Worm (Caenorhabditis elegans) whole organism, L3 larva: ENCODE data around the gene Y62H9A.12.

Experiments used
- R02D3.7 ChIP-seq: fragments of 150-350 bp; optimal IDR thresholded peaks from 2 replicates; lab custom pipeline; 2014; ENCODE audit warnings: missing biosample characterization, missing genetic modification characterization
- ZK546.5 ChIP-seq: sonication (generic microtip); optimal IDR thresholded peaks from 2 replicates; lab custom pipeline; 2017; ENCODE audit warnings: missing biosample characterization, missing genetic modification characterization
- aly-2 ChIP-seq: fragments of 150-350 bp; optimal IDR thresholded peaks from 2 replicates; lab custom pipeline; 2014; ENCODE audit warnings: missing biosample characterization, missing genetic modification characterization
- ama-1 ChIP-seq: fragments of 150-350 bp; optimal IDR thresholded peaks from 2 replicates; lab custom pipeline; 2018
- ceh-16 ChIP-seq: sonication (generic microtip); optimal IDR thresholded peaks from 2 replicates; lab custom pipeline; 2017; ENCODE audit warnings: missing biosample characterization, missing genetic modification characterization
- ceh-28 ChIP-seq: fragments of 150-350 bp; optimal IDR thresholded peaks from 2 replicates; lab custom pipeline; 2014; ENCODE audit warnings: missing biosample characterization, missing genetic modification reagents, missing genetic modification characterization
- ceh-82 ChIP-seq: fragments of 150-350 bp; optimal IDR thresholded peaks from 2 replicates; lab custom pipeline; 2014; ENCODE audit warnings: missing biosample characterization, missing genetic modification characterization
- ceh-9 ChIP-seq: sonication (generic microtip); optimal IDR thresholded peaks from 2 replicates; lab custom pipeline; 2018; ENCODE audit warnings: missing biosample characterization, missing genetic modification characterization
- daf-12 ChIP-seq: fragments of 150-350 bp; optimal IDR thresholded peaks from 2 replicates; lab custom pipeline; 2014; ENCODE audit warnings: missing biosample characterization, missing genetic modification reagents, missing genetic modification characterization
- egl-27 ChIP-seq: sonication (generic microtip); optimal IDR thresholded peaks from 4 replicates; lab custom pipeline; 2017; ENCODE audit warnings: missing biosample characterization, missing genetic modification reagents, missing genetic modification characterization
- egl-5 ChIP-seq: fragments of 150-350 bp; optimal IDR thresholded peaks from 2 replicates; lab custom pipeline; 2017; ENCODE audit warnings: missing biosample characterization, missing genetic modification reagents, missing genetic modification characterization, inconsistent platforms
- elt-1 ChIP-seq: fragments of 150-350 bp; optimal IDR thresholded peaks from 2 replicates; lab custom pipeline; 2014; ENCODE audit warnings: missing biosample characterization, missing genetic modification characterization
- elt-2 ChIP-seq: sonication (generic microtip); optimal IDR thresholded peaks from 2 replicates; lab custom pipeline; 2016; ENCODE audit warnings: missing genetic modification reagents, mild to moderate bottlenecking, missing genetic modification characterization, missing compliant biosample characterization
- elt-3 ChIP-seq, 3 experiments: fragments of 150-350 bp in 1 of 3; sonication (generic microtip) in 2 of 3; optimal IDR thresholded peaks; 2 replicates in 2 of 3; 4 replicates in 1 of 3; lab custom pipeline; 2014 to 2017; ENCODE audit warnings: missing biosample characterization in 3 of 3, missing genetic modification characterization in 3 of 3
- fkh-10 ChIP-seq: sonication (generic microtip); optimal IDR thresholded peaks from 2 replicates; lab custom pipeline; 2017; ENCODE audit warnings: missing biosample characterization, missing genetic modification reagents, missing genetic modification characterization
- fkh-2 ChIP-seq: fragments of 150-350 bp; optimal IDR thresholded peaks from 2 replicates; lab custom pipeline; 2014; ENCODE audit warnings: missing biosample characterization, missing genetic modification reagents, missing genetic modification characterization
- fos-1 ChIP-seq: fragments of 150-350 bp; optimal IDR thresholded peaks from 2 replicates; lab custom pipeline; 2014; ENCODE audit warnings: missing biosample characterization, missing genetic modification characterization
- jun-1 ChIP-seq: fragments of 150-350 bp; optimal IDR thresholded peaks from 2 replicates; lab custom pipeline; 2014; ENCODE audit warnings: missing biosample characterization, missing genetic modification reagents, missing genetic modification characterization
- lin-15B ChIP-seq: fragments of 150-350 bp; optimal IDR thresholded peaks from 2 replicates; lab custom pipeline; 2014; ENCODE audit warnings: missing biosample characterization, missing genetic modification characterization
- lin-39 ChIP-seq: fragments of 150-350 bp; optimal IDR thresholded peaks from 2 replicates; lab custom pipeline; 2018; ENCODE audit warnings: missing biosample characterization, missing genetic modification reagents, missing genetic modification characterization
- lsy-12 ChIP-seq: sonication (generic microtip); optimal IDR thresholded peaks from 2 replicates; lab custom pipeline; 2016; ENCODE audit warnings: mild to moderate bottlenecking, missing genetic modification characterization, missing compliant biosample characterization
- mdl-1 ChIP-seq: fragments of 150-350 bp; optimal IDR thresholded peaks from 2 replicates; lab custom pipeline; 2014; ENCODE audit warnings: missing biosample characterization, missing genetic modification characterization
- mml-1 ChIP-seq: fragments of 150-350 bp; sonication (generic microtip); optimal IDR thresholded peaks from 3 replicates; lab custom pipeline; 2014; ENCODE audit warnings: missing biosample characterization, missing genetic modification characterization
- nhr-11 ChIP-seq: fragments of 150-350 bp; optimal IDR thresholded peaks from 2 replicates; lab custom pipeline; 2014; ENCODE audit warnings: missing biosample characterization, missing genetic modification characterization
- nhr-12 ChIP-seq: fragments of 150-350 bp; optimal IDR thresholded peaks from 2 replicates; lab custom pipeline; 2014; ENCODE audit warnings: missing biosample characterization, missing genetic modification characterization
- nhr-237 ChIP-seq: fragments of 150-350 bp; optimal IDR thresholded peaks from 2 replicates; lab custom pipeline; 2014; ENCODE audit warnings: missing biosample characterization, missing genetic modification characterization
- nhr-43 ChIP-seq: sonication (generic microtip); optimal IDR thresholded peaks from 2 replicates; lab custom pipeline; 2016; ENCODE audit warnings: mild to moderate bottlenecking, missing genetic modification characterization, missing compliant biosample characterization; ENCODE audit not compliant: poor library complexity, severe bottlenecking
- nhr-67 ChIP-seq: fragments of 150-350 bp; optimal IDR thresholded peaks from 2 replicates; lab custom pipeline; 2014; ENCODE audit warnings: missing biosample characterization, missing genetic modification characterization
- nhr-76 ChIP-seq: fragments of 150-350 bp; sonication (generic microtip); optimal IDR thresholded peaks from 5 replicates; lab custom pipeline; 2014; ENCODE audit warnings: missing biosample characterization, missing genetic modification characterization
- pqm-1 ChIP-seq: fragments of 150-350 bp; optimal IDR thresholded peaks from 2 replicates; lab custom pipeline; 2017; ENCODE audit warnings: missing biosample characterization, missing genetic modification characterization, inconsistent platforms
- tbx-2 ChIP-seq: sonication (generic microtip); optimal IDR thresholded peaks from 2 replicates; lab custom pipeline; 2016; ENCODE audit warnings: mild to moderate bottlenecking, missing genetic modification characterization, missing compliant biosample characterization
- unc-39 ChIP-seq: sonication (generic microtip); optimal IDR thresholded peaks from 4 replicates; lab custom pipeline; 2017; ENCODE audit warnings: missing biosample characterization, missing genetic modification characterization
- zag-1 ChIP-seq: fragments of 150-350 bp; optimal IDR thresholded peaks from 2 replicates; lab custom pipeline; 2014; ENCODE audit warnings: missing biosample characterization, missing genetic modification characterization

Gene Y62H9A.12

DNA sequence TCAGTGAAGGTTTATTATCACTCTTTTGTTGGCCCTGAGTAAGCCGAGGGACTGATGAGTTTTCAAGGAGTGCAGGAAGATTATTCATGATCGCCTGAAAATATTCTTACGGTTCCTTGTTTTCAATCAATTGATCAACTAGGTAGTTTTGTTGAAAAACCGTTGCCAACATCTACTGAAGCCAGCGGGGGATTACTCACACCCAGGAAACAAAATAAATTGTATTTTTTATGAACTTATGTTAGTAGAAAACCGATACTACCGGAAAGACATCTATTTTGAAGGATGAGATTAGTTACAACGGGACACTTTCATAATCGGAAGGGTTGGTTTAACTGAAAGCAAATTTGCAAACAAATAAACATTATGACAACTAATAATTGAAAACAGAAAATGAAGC is 35.8 kb upstream of the Y62H9A.12 start, which contains the start of gene Y62H9A.2:
TSS of gene Y62H9A.2 (minus strand) at position 101 of the 400 bp plus-strand sequence.
- TF ChIP-seq fkh-10 = no peak
- no peak for TF ChIP-seq ceh-16 (tag; lab: Kevin White, UChicago)
- no peak for TF ChIP-seq nhr-76 (tag; lab: Kevin White, UChicago)
- no peak for TF ChIP-seq fos-1 (tag; lab: Kevin White, UChicago)
- TF ChIP-seq ZK546.5 (tag; lab: Kevin White, UChicago) = no peak
- no peak for TF ChIP-seq zag-1 (tag; lab: Kevin White, UChicago)
- no peak for TF ChIP-seq ama-1
- TF ChIP-seq elt-3 (tag; optimal IDR thresholded peaks at IDR 0.05; lab: Kevin White, UChicago) = no peak
- no peak for TF ChIP-seq unc-39 (tag; lab: Kevin White, UChicago)
- TF ChIP-seq, all 47 proteins: peak for 0

DNA sequence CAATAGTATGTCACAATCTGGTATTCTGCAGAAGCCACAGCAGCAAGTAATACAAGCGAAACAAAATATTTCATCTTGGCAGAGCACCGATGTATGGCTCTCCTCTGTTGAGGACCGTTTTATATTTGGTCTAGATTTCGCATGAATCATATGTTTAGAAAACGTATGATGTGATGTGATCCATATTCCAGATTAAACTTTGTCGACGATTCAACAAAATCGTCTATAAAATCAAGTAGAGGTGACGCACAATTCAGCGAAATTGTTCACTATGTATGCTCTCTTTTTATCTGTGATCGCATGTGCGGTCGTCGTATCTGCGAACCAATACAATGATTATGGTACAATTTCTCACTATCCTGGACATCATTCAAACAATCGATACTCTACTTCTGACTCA is 34.1 kb upstream of the Y62H9A.12 start, which contains the start of the genes Y62H9A.3 and Y62H9A.4:
TSS of gene Y62H9A.3 (minus strand) at position 101 of the 400 bp plus-strand sequence.
TSS of gene Y62H9A.4 (plus strand) at position 256 of the 400 bp plus-strand sequence.
- no peak for TF ChIP-seq ama-1

DNA sequence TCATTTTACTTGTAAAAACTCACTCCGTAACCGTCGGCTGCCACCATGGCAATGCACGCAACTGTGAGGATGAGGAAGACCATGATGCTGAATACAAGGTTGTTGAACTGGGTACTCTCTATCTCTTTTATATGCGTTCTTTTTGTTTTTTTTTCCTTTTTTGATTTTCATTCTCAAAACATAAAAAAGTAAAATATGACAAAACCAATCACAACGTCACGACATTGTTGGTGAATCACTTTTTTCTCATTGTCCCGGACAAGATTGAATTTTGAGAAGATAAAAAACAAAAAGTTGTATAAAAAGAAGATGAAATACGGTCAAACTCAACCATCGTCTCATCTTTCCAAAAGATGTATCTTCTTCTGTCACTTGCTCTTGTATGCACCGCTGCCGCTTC is 31.1 kb upstream of the Y62H9A.12 start, which contains the start of the genes Y62H9A.5 and ule-5:
TSS of gene Y62H9A.5 (minus strand) at position 101 of the 400 bp plus-strand sequence.
TSS of gene ule-5 (plus strand) at position 328 of the 400 bp plus-strand sequence.
- TF ChIP-seq fkh-2 (tag; lab: Kevin White, UChicago) = no peak
- no peak for TF ChIP-seq elt-3 (tag; optimal IDR thresholded peaks at IDR 0.05; lab: Kevin White, UChicago)
- TF ChIP-seq R02D3.7 (tag; lab: Kevin White, UChicago) = no peak
- no peak for TF ChIP-seq elt-2
- no peak for TF ChIP-seq lin-15B (tag; lab: Kevin White, UChicago)
- TF ChIP-seq daf-12 (tag; lab: Kevin White, UChicago) = no peak
- no peak for TF ChIP-seq elt-1 (tag; lab: Kevin White, UChicago)
- TF ChIP-seq nhr-12 (tag; lab: Kevin White, UChicago) = no peak

DNA sequence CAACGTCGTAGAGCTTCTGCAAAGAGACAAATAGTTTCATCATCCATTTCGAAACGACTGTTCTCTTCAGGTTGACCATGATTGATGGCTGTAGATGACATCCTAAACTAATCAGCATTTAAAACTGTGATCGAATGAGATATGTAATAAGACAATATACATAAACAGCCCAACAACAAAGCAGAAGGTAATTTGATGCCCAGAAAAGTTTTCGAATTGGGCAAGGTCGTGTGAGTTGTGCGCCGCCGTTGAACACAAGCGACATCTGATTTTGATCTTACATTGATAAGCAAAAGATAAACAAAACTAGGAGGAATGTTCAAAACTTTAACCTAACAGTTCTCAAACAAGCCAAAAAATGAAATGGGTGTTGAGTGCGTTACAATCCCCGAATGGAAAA is 28.3 kb upstream of the Y62H9A.12 start, which contains the start of gene Y62H9A.7:
TSS of gene Y62H9A.7 (minus strand) at position 101 of the 400 bp plus-strand sequence.
- no peak for TF ChIP-seq mml-1 (tag; lab: Kevin White, UChicago)
- TF ChIP-seq ZK546.5 (tag; lab: Kevin White, UChicago) = no peak
- no peak for TF ChIP-seq egl-5 (tag; lab: Kevin White, UChicago)
- TF ChIP-seq fkh-2 (tag; lab: Kevin White, UChicago) = no peak
- no peak for TF ChIP-seq lsy-12 (tag; lab: Kevin White, UChicago)
- no peak for TF ChIP-seq ceh-9 (tag; lab: Kevin White, UChicago)
- TF ChIP-seq elt-3 (tag; optimal IDR thresholded peaks at IDR 0.05; lab: Kevin White, UChicago) = no peak
- no peak for TF ChIP-seq egl-27
- TF ChIP-seq nhr-76 (tag; lab: Kevin White, UChicago) = no peak
- TF ChIP-seq aly-2 (tag; lab: Kevin White, UChicago) = no peak
- no peak for TF ChIP-seq ceh-82
- no peak for TF ChIP-seq ceh-28
- TF ChIP-seq, all 47 proteins: peak for 0

DNA sequence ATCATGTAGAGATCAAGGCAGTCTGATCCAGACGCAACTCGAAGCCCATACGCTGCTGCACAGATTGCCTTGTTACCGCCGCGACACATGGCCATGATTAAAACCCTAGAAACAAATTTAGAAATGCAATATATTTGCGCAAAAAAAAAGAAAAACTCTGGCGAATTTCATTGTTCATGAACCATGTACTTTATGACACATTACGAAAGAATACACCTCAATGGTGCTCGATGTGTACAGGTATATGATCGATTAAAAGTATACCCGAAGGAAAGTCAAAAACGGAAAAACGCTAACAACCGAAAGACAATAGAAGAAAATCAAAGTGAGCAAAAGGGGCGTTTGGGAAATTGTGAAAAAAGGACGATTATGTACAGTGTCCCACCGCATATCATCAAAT is 21.6 kb upstream of the Y62H9A.12 start, which contains the start of gene Y62H9A.8:
TSS of gene Y62H9A.8 (minus strand) at position 101 of the 400 bp plus-strand sequence.
- TF ChIP-seq nhr-237 (tag; lab: Kevin White, UChicago) = no peak
- TF ChIP-seq nhr-43 (tag; lab: Kevin White, UChicago) = no peak
- TF ChIP-seq lin-39 (tag; lab: Kevin White, UChicago) = no peak
- no peak for TF ChIP-seq ama-1
- TF ChIP-seq tbx-2 (tag; lab: Kevin White, UChicago) = no peak
- TF ChIP-seq nhr-11 (tag; lab: Kevin White, UChicago) = no peak
- no peak for TF ChIP-seq ceh-16 (tag; lab: Kevin White, UChicago)
- no peak for TF ChIP-seq lsy-12 (tag; lab: Kevin White, UChicago)
- TF ChIP-seq pqm-1 = no peak
- TF ChIP-seq elt-3 (tag; optimal IDR thresholded peaks at IDR 0.05; lab: Kevin White, UChicago) = no peak
- TF ChIP-seq mdl-1 = no peak
- no peak for TF ChIP-seq fkh-2 (tag; lab: Kevin White, UChicago)
- TF ChIP-seq nhr-67 (tag; lab: Kevin White, UChicago) = no peak
- no peak for TF ChIP-seq mml-1 (tag; lab: Kevin White, UChicago)
- no peak for TF ChIP-seq ceh-28
- no peak for TF ChIP-seq ceh-82
- TF ChIP-seq jun-1 (tag; lab: Kevin White, UChicago) = no peak
